Fruit fly (Drosophila melanogaster): Measurements from ENCODE around the gene Uch-L5.

Uch-L5 gene

dm6 chr3L:9457619-9458092 is 19.1 kb downstream of the Uch-L5 start, which contains the start of gene CG3437 (continued):
- TF ChIP-seq CG16779 (tag; optimal IDR thresholded peaks at IDR 0.05) = peak; percentile 99
- TF ChIP-seq achi (GFP tag; optimal IDR thresholded peaks at IDR 0.05) = peak; percentile 99
- peak; percentile 99 for TF ChIP-seq CG11762 (GFP tag; optimal IDR thresholded peaks at IDR 0.05; ENCODE audit: insufficient read depth)
- TF ChIP-seq lz (GFP tag; optimal IDR thresholded peaks at IDR 0.05) = peak; percentile 100
- peak; percentile 99 for TF ChIP-seq CG10631 (GFP tag; optimal IDR thresholded peaks at IDR 0.05)
- TF ChIP-seq CG15336 (GFP tag; IDR thresholded peaks at IDR 0.05) = peak; percentile 100
- peak; percentile 98 for TF ChIP-seq CG7368 (GFP tag; optimal IDR thresholded peaks at IDR 0.05)
- peak; percentile 99 for TF ChIP-seq spab (GFP tag; optimal IDR thresholded peaks at IDR 0.05)
- TF ChIP-seq Blimp-1 (GFP tag; optimal IDR thresholded peaks at IDR 0.05) = peak; percentile 97
- TF ChIP-seq Eip78C (GFP tag) = peak; percentile 100
- TF ChIP-seq ss (GFP tag; optimal IDR thresholded peaks at IDR 0.05) = peak; percentile 99
- TF ChIP-seq dsx (GFP tag; optimal IDR thresholded peaks at IDR 0.05; ENCODE audit: poor library complexity, severe bottlenecking) = peak; percentile 97
- peak; percentile 99 for TF ChIP-seq acj6 (GFP tag; optimal IDR thresholded peaks at IDR 0.05)
- peak; percentile 99 for TF ChIP-seq CG6792 (GFP tag; optimal IDR thresholded peaks at IDR 0.05)
- peak; percentile 99 for TF ChIP-seq CG6854 (GFP tag; optimal IDR thresholded peaks at IDR 0.05)
- TF ChIP-seq Hr4 (GFP tag; optimal IDR thresholded peaks at IDR 0.05) = peak; percentile 100
- TF ChIP-seq fd85E (GFP tag; optimal IDR thresholded peaks at IDR 0.05) = peak; percentile 96
- TF ChIP-seq CG32006 (GFP tag; optimal IDR thresholded peaks at IDR 0.05) = peak; percentile 100

- peak; percentile 20 for TF ChIP-seq Eip78C (GFP tag)
- TF ChIP-seq CG34406 (GFP tag; optimal IDR thresholded peaks at IDR 0.05) = no peak
- TF ChIP-seq CG6792 (GFP tag; optimal IDR thresholded peaks at IDR 0.05) = peak; percentile 18
- TF ChIP-seq Met (GFP tag; optimal IDR thresholded peaks at IDR 0.05) = peak; percentile 1
- no peak for TF ChIP-seq CG8119 (GFP tag; IDR thresholded peaks at IDR 0.05)
Observed at dm6 chr3L:9456389-9456788, 20.4 kb downstream of the Uch-L5 start.

- no peak for TF ChIP-seq Lpt (GFP tag; optimal IDR thresholded peaks at IDR 0.05)
- TF ChIP-seq Hr39 (GFP tag; optimal IDR thresholded peaks at IDR 0.05) = peak; percentile 2
- TF ChIP-seq Ets21C (GFP tag; optimal IDR thresholded peaks at IDR 0.05) = peak; percentile 8
- no peak for TF ChIP-seq CG6792 (GFP tag; optimal IDR thresholded peaks at IDR 0.05)
- TF ChIP-seq Blimp-1 (GFP tag; optimal IDR thresholded peaks at IDR 0.05) = peak; percentile 10
- TF ChIP-seq fkh (GFP tag; optimal IDR thresholded peaks at IDR 0.05) = peak; percentile 24
- peak; percentile 27 for TF ChIP-seq esn (GFP tag; optimal IDR thresholded peaks at IDR 0.05)
- TF ChIP-seq Eip78C (GFP tag) = peak; percentile 71
- TF ChIP-seq ss (GFP tag; optimal IDR thresholded peaks at IDR 0.05) = peak in 1 of 2 experiments; percentile 27
- TF ChIP-seq CG10669 (GFP tag; optimal IDR thresholded peaks at IDR 0.05) = no peak
- TF ChIP-seq Sox14 (GFP tag; optimal IDR thresholded peaks at IDR 0.05) = peak; percentile 72
- TF ChIP-seq CG16779 (tag; optimal IDR thresholded peaks at IDR 0.05) = no peak
- TF ChIP-seq CG6808 (GFP tag; optimal IDR thresholded peaks at IDR 0.05) = peak; percentile 18
Observed at dm6 chr3L:9455819-9456388, 20.9 kb downstream of the Uch-L5 start, which contains the start of the genes phol and CG3552. Gene phol, minus strand, starts transcription at chr3L:9456281. Gene CG3552, plus strand, starts transcription at chr3L:9456318.

- TF ChIP-seq Ets21C (GFP tag; optimal IDR thresholded peaks at IDR 0.05) (no peak), salr (GFP tag; optimal IDR thresholded peaks at IDR 0.05) (no peak), CG10669 (GFP tag; optimal IDR thresholded peaks at IDR 0.05) (no peak), Eip78C (GFP tag) (no peak), Eip93F (GFP tag; optimal IDR thresholded peaks at IDR 0.05) (no peak), CG11294 (GFP tag; IDR thresholded peaks at IDR 0.05) (no peak), CG6792 (GFP tag; optimal IDR thresholded peaks at IDR 0.05) (no peak), dac (GFP tag; optimal IDR thresholded peaks at IDR 0.05) (no peak)
Observed at dm6 chr3L:9452422-9452821, 24.3 kb downstream of the Uch-L5 start.

All from whole organism, prepupa.